Fruit fly (Drosophila melanogaster): Measurements from ENCODE around the gene Bin1.

Gene Bin1

dm6 chr3R:16157564-16158242, 31.7 kb downstream of the Bin1 start (continued):
- TF ChIP-seq CG4318 (GFP tag; optimal IDR thresholded peaks at IDR 0.05) (peak; percentile 31), Hr4 (GFP tag; optimal IDR thresholded peaks at IDR 0.05) (peak; percentile 70), CG3032 (tag; optimal IDR thresholded peaks at IDR 0.05) (peak; percentile 58), CG6792 (GFP tag; optimal IDR thresholded peaks at IDR 0.05) (peak; percentile 60), Met (GFP tag; optimal IDR thresholded peaks at IDR 0.05) (peak; percentile 75), topi (GFP tag; optimal IDR thresholded peaks at IDR 0.05) (peak; percentile 78), CG3919 (GFP tag; optimal IDR thresholded peaks at IDR 0.05) (peak; percentile 57), dac (GFP tag; optimal IDR thresholded peaks at IDR 0.05) (peak; percentile 45), Sox15 (GFP tag; optimal IDR thresholded peaks at IDR 0.05) (peak; percentile 29), CG16779 (tag; optimal IDR thresholded peaks at IDR 0.05) (peak; percentile 28), cyc (GFP tag; optimal IDR thresholded peaks at IDR 0.05) (peak; percentile 46), achi (GFP tag; optimal IDR thresholded peaks at IDR 0.05) (peak; percentile 57), OdsH (GFP tag; optimal IDR thresholded peaks at IDR 0.05) (peak; percentile 67), CG34406 (GFP tag; optimal IDR thresholded peaks at IDR 0.05) (peak; percentile 75), CG11294 (GFP tag; IDR thresholded peaks at IDR 0.05) (peak; percentile 11; the same call in 1 of the 2 replicates), Ets96B (tag; optimal IDR thresholded peaks at IDR 0.05) (peak; percentile 55), CG8632 (GFP tag; optimal IDR thresholded peaks at IDR 0.05) (peak; percentile 69), eg (GFP tag; IDR thresholded peaks at IDR 0.05) (peak; percentile 61; the same call in 2 of the 3 replicates), fd59A (GFP tag; optimal IDR thresholded peaks at IDR 0.05) (peak; percentile 57), Sox14 (GFP tag; optimal IDR thresholded peaks at IDR 0.05) (peak; percentile 65), lz (GFP tag; optimal IDR thresholded peaks at IDR 0.05) (peak; percentile 61), pdm3 (GFP tag; optimal IDR thresholded peaks at IDR 0.05) (peak; percentile 66), CG8119 (GFP tag; IDR thresholded peaks at IDR 0.05) (peak; percentile 72; the same call in 2 of the 3 replicates), ss (GFP tag; optimal IDR thresholded peaks at IDR 0.05) (peak; percentile 47 to 53), svp (GFP tag) (peak; percentile 87), Blimp-1 (GFP tag; optimal IDR thresholded peaks at IDR 0.05) (peak; percentile 47), Eip93F (GFP tag; optimal IDR thresholded peaks at IDR 0.05) (no peak), vri (GFP tag; optimal IDR thresholded peaks at IDR 0.05) (peak; percentile 94), Eip75B (GFP tag; optimal IDR thresholded peaks at IDR 0.05) (peak; percentile 70), fd85E (GFP tag; optimal IDR thresholded peaks at IDR 0.05) (peak; percentile 9), Hr38 (GFP tag; optimal IDR thresholded peaks at IDR 0.05) (no peak), CG11902 (GFP tag; optimal IDR thresholded peaks at IDR 0.05) (peak; percentile 8), Ets21C (GFP tag; optimal IDR thresholded peaks at IDR 0.05) (peak; percentile 48)

dm6 chr3R:16156032-16156431, 33.3 kb downstream of the Bin1 start:
- TF ChIP-seq Hr38 (GFP tag; optimal IDR thresholded peaks at IDR 0.05): no peak
- TF ChIP-seq Eip78C (GFP tag): peak; percentile 19

dm6 chr3R:16154682-16155081, 34.7 kb downstream of the Bin1 start, which contains the start of gene CG6006:
CG6006 (plus strand) TSS chr3R:16154982.
- TF ChIP-seq CG32006 (GFP tag; optimal IDR thresholded peaks at IDR 0.05): peak; percentile 18
- TF ChIP-seq fkh (GFP tag; optimal IDR thresholded peaks at IDR 0.05): no peak
- no peak for TF ChIP-seq cyc (GFP tag; optimal IDR thresholded peaks at IDR 0.05)
- no peak for TF ChIP-seq salr (GFP tag; optimal IDR thresholded peaks at IDR 0.05)
- 0 out of 3 replicates have a peak, but pooled peaks have one; percentile 14 for TF ChIP-seq eg (GFP tag; IDR thresholded peaks at IDR 0.05)
- TF ChIP-seq svp (GFP tag): peak; percentile 52

Measured in whole organism, prepupa.